Fruit fly (Drosophila melanogaster): ENCODE measurements around the gene CG42302.

Gene CG42302

dm6 chrX:18692948-18693502 lies 32.4 kb downstream of the CG42302 start, which contains the start of gene Cyp18a1:
Gene Cyp18a1 (minus strand): TSS chrX:18693042.
- TF ChIP-seq CG8478 (optimal IDR thresholded peaks at IDR 0.05), result no peak
- no peak for TF ChIP-seq CTCF (optimal IDR thresholded peaks at IDR 0.05)

dm6 chrX:18685726-18686125 lies 39.7 kb downstream of the CG42302 start, which contains the start of gene phtm:
Gene phtm (plus strand): TSS chrX:18685766.
- TF ChIP-seq CTCF (optimal IDR thresholded peaks at IDR 0.05), result no peak
- no peak for TF ChIP-seq CG8478 (optimal IDR thresholded peaks at IDR 0.05)

- TF ChIP-seq CTCF (optimal IDR thresholded peaks at IDR 0.05), result no peak
- no peak for TF ChIP-seq CG8478 (optimal IDR thresholded peaks at IDR 0.05)
Observed at dm6 chrX:18684928-18685327, 40.5 kb downstream of the CG42302 start.

dm6 chrX:18684504-18684903 lies 41.0 kb downstream of the CG42302 start:
- no peak for TF ChIP-seq CG8478 (optimal IDR thresholded peaks at IDR 0.05)
- no peak for TF ChIP-seq CTCF (optimal IDR thresholded peaks at IDR 0.05)

- no peak for TF ChIP-seq CG8478 (optimal IDR thresholded peaks at IDR 0.05)
- TF ChIP-seq CTCF (optimal IDR thresholded peaks at IDR 0.05), result no peak
Observed at dm6 chrX:18682815-18683214, 42.7 kb downstream of the CG42302 start.

DNA sequence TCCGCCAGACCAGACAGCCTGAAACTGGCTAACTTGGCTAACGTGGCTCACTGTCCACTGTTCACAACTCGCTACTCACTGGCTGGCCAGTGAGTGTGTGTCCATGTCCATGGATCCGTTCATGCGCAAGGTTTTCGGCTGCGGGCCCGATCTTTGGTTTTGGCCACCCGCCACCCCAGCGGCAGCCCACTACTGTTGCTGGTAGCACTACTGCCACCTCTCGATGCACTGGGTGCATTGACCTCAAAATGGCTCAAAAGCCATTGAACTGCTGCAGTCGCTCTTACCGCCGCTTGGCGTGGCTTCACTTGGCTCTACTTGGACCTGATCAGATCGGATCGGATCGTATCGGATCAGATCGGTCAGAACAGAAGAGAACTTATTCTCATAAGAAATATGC lies 44.1 kb downstream of the CG42302 start:
- no peak for TF ChIP-seq CTCF (optimal IDR thresholded peaks at IDR 0.05)
- no peak for TF ChIP-seq CG8478 (optimal IDR thresholded peaks at IDR 0.05)

DNA sequence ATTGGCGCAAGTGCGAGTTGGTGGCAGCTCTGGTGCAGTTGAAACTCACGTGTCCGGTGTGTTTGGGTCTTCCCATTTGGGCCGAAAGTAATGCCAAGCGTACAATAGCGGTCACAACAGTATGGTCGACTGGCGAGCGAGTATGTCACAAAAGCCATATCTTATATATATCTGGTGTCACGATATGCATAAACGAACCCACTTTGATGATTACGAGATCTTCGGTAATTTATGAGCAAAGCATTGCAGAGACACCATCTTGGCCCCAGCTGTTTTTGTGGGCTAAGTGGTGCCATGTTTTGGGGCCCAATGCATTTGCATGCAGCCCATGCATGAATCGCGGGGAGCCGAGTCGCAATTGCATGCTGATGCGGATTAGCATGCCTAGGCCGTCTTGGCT lies 46.6 kb downstream of the CG42302 start:
- TF ChIP-seq CTCF (optimal IDR thresholded peaks at IDR 0.05) (no peak), CG8478 (optimal IDR thresholded peaks at IDR 0.05) (no peak)

DNA sequence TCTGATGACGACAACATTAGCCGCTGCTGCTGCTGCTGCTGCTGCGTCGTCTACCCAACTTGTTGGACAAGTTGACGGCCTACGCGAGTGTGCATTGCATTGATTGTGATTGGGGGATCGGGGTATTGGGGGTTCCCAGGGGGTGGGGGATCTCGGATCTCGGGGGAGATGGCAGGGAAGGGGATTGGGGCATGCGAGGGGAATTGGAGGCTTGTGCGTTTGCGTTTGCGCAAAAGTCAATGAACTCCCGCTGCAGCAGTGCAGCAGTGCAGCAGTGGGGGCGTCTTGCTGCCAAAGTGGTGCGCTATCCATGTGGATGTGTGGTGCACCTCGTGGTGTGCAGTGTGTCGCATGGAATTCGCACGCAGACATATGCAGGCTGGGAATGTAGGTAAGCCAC lies 48.7 kb downstream of the CG42302 start:
- TF ChIP-seq CG8478 (optimal IDR thresholded peaks at IDR 0.05) (no peak), CTCF (optimal IDR thresholded peaks at IDR 0.05) (no peak)

DNA sequence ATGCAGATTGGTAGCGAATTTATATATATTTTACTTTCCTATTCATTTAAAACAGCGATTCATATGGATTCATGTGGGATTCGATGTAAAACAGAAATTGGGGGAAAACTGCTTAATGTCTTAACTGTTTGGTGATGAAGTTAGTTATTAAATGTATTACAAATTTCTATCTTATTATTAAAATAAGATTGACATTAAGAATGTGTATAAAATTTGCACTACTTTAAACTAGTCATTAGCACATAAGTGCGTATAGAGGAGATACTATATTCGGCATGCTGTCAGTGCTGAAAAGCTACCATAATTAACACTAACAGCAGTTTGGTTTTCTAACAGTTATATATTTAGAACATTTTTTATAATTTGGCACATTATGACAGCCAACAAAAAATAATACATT lies 49.8 kb downstream of the CG42302 start:
- TF ChIP-seq CG8478 (optimal IDR thresholded peaks at IDR 0.05) (no peak), CTCF (optimal IDR thresholded peaks at IDR 0.05) (no peak)

DNA sequence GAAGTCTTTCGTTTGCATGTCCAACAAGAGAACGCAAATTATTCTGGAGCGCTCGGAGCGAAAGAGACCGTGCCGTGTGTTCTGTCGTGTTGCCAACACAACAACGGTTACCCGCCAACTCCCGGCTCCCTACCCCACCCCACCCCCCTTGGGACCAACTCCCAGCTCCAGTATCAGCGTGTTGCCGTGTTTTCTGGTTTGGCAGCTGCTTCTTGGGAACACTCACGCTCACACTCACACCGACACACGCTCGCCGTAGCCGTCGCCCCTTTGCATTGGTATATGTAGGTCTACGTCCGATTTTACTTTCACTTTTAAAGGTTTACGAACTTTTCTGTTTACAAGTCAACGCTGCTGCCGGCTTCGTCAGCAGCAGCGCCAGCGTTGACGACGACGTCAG lies 50.2 kb downstream of the CG42302 start:
- TF ChIP-seq CG8478 (optimal IDR thresholded peaks at IDR 0.05) (no peak), CTCF (optimal IDR thresholded peaks at IDR 0.05) (no peak)

Data from S2 (cell line).